Worm (Caenorhabditis elegans): ENCODE measurements around the gene his-8.

DNA sequence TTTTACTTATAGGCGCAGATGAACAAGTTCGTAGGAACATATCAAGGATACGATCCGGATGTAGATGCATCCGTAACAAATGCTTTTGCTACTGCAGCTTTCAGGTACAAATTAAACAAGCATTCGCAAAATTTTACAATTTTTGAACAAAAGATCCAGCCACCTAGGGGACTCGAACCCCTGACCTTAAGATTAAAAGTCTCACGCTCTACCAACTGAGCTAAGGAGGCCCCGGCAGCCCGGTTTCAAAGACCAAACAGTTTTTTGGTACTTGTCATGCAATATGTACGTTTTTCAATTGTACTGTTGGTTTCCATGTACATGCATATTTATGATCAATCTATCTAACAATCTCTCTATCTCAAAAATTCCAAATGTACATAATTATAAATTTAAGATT lies 33.5 kb downstream of the his-8 start:
- TF ChIP-seq dao-5 (tag; optimal IDR thresholded peaks at IDR 0.05) (no peak), him-1 (tag; optimal IDR thresholded peaks at IDR 0.05) (no peak), W03F9.2 (tag; optimal IDR thresholded peaks at IDR 0.05) (no peak)

All from whole organism, L4/young adult.